Fruit fly (Drosophila melanogaster): Measurements from ENCODE around the gene CG15743.

CG15743 gene

dm6 chrX:13251310-13251709, 34.2 kb upstream of the CG15743 start (continued):
- peak; percentile 49 for TF ChIP-seq CG11085 (GFP tag; IDR thresholded peaks at IDR 0.05)
- TF ChIP-seq Hsf (GFP tag; optimal IDR thresholded peaks at IDR 0.05): peak; percentile 75
- peak; percentile 60 for TF ChIP-seq CG17829 (tag; optimal IDR thresholded peaks at IDR 0.05)
- TF ChIP-seq run (tag; optimal IDR thresholded peaks at IDR 0.05): peak; percentile 24
- peak; percentile 94 for TF ChIP-seq Drgx (GFP tag; IDR thresholded peaks at IDR 0.05)
- peak; percentile 45 for TF ChIP-seq CG2202 (tag; optimal IDR thresholded peaks at IDR 0.05)
- no peak for TF ChIP-seq sqz (GFP tag; optimal IDR thresholded peaks at IDR 0.05)
- no peak for TF ChIP-seq exex (tag; optimal IDR thresholded peaks at IDR 0.05)
- peak; percentile 63 for TF ChIP-seq CG6272 (GFP tag; IDR thresholded peaks at IDR 0.05)
- peak; percentile 58 for TF ChIP-seq CG3407 (GFP tag; optimal IDR thresholded peaks at IDR 0.05)
- TF ChIP-seq gro (GFP tag; optimal IDR thresholded peaks at IDR 0.05): peak; percentile 52
- peak; percentile 33 for TF ChIP-seq CG18011 (GFP tag; optimal IDR thresholded peaks at IDR 0.05)
- TF ChIP-seq nerfin-2 (GFP tag; IDR thresholded peaks at IDR 0.05; ENCODE audit: partially characterized antibody): no peak
- peak; percentile 38; the same call in 1 of the 2 replicates for TF ChIP-seq CG11696 (GFP tag; IDR thresholded peaks at IDR 0.05)
- TF ChIP-seq CG10462 (GFP tag; optimal IDR thresholded peaks at IDR 0.05): peak; percentile 39
- peak; percentile 82 for TF ChIP-seq CG7839 (tag; optimal IDR thresholded peaks at IDR 0.05)
- peak; percentile 67 for TF ChIP-seq cwo (GFP tag; optimal IDR thresholded peaks at IDR 0.05)
- peak; percentile 41 for TF ChIP-seq kay (GFP tag; optimal IDR thresholded peaks at IDR 0.05)
- TF ChIP-seq CG11723 (GFP tag; optimal IDR thresholded peaks at IDR 0.05): peak; percentile 64
- TF ChIP-seq luna (GFP tag; optimal IDR thresholded peaks at IDR 0.05): peak; percentile 9
- TF ChIP-seq bbx (GFP tag; IDR thresholded peaks at IDR 0.05; ENCODE audit: partially characterized antibody): no peak
- peak; percentile 77 for TF ChIP-seq NfI (GFP tag; optimal IDR thresholded peaks at IDR 0.05)
- peak; percentile 81; the same call in 2 of the 3 replicates for TF ChIP-seq so (GFP tag; IDR thresholded peaks at IDR 0.05)
- peak; percentile 79 for TF ChIP-seq Aef1 (GFP tag; IDR thresholded peaks at IDR 0.05)
- no peak for TF ChIP-seq fd102C (GFP tag; optimal IDR thresholded peaks at IDR 0.05)
- peak; percentile 60; the same call in 2 of the 3 replicates for TF ChIP-seq CG17361 (GFP tag; IDR thresholded peaks at IDR 0.05)
- TF ChIP-seq CG17568 (GFP tag; optimal IDR thresholded peaks at IDR 0.05): peak; percentile 53
- peak; percentile 30 for TF ChIP-seq CG1529 (GFP tag; optimal IDR thresholded peaks at IDR 0.05)
- TF ChIP-seq Bteb2 (GFP tag; optimal IDR thresholded peaks at IDR 0.05): peak; percentile 65
- TF ChIP-seq dimm (GFP tag; IDR thresholded peaks at IDR 0.05): peak; percentile 71
- peak; percentile 53; the same call in 1 of the 2 replicates for TF ChIP-seq MBD-R2 (GFP tag; IDR thresholded peaks at IDR 0.05)
- TF ChIP-seq hb (GFP tag; IDR thresholded peaks at IDR 0.05; ENCODE audit: partially characterized antibody): no peak
- TF ChIP-seq CG31224 (GFP tag; IDR thresholded peaks at IDR 0.05): 0 out of 2 replicates have a peak, but pooled peaks have one; percentile 17
- TF ChIP-seq dysf (GFP tag; IDR thresholded peaks at IDR 0.05): peak; percentile 86
- TF ChIP-seq Doc3 (GFP tag; IDR thresholded peaks at IDR 0.05; ENCODE audit: partially characterized antibody): no peak
- TF ChIP-seq Fer3 (tag; optimal IDR thresholded peaks at IDR 0.05): peak; percentile 67
- peak; percentile 74 for TF ChIP-seq gcm2 (GFP tag; optimal IDR thresholded peaks at IDR 0.05)
- TF ChIP-seq stwl (tag; optimal IDR thresholded peaks at IDR 0.05): no peak
- peak; percentile 91 for TF ChIP-seq nom (GFP tag; optimal IDR thresholded peaks at IDR 0.05)
- TF ChIP-seq CG13894 (tag; optimal IDR thresholded peaks at IDR 0.05): no peak
- 0 out of 2 replicates have a peak, but pooled peaks have one; percentile 55 for TF ChIP-seq Poxn (GFP tag; IDR thresholded peaks at IDR 0.05)
- TF ChIP-seq eve (GFP tag; optimal IDR thresholded peaks at IDR 0.05): peak in 1 of 2 experiments; percentile 86
- peak; percentile 49 for TF ChIP-seq CG10274 (GFP tag; optimal IDR thresholded peaks at IDR 0.05)
- TF ChIP-seq dmrt11E (tag; optimal IDR thresholded peaks at IDR 0.05): peak; percentile 24
- TF ChIP-seq chn (GFP tag; optimal IDR thresholded peaks at IDR 0.05): peak; percentile 58
- TF ChIP-seq Rx (GFP tag; IDR thresholded peaks at IDR 0.05): peak; percentile 78
- TF ChIP-seq CG12219 (GFP tag; optimal IDR thresholded peaks at IDR 0.05): peak; percentile 77
- peak; percentile 65 for TF ChIP-seq CG8944 (GFP tag; optimal IDR thresholded peaks at IDR 0.05)
- TF ChIP-seq Ada2b (GFP tag; IDR thresholded peaks at IDR 0.05): peak; percentile 81
- peak; percentile 73 for TF ChIP-seq CG5180 (GFP tag; optimal IDR thresholded peaks at IDR 0.05)

Measured in whole organism, embryonic.